Fruit fly (Drosophila melanogaster): Measurements from ENCODE around the gene Pdha.

The Pdha gene

dm6 chrX:4686723-4687122 is 15.4 kb upstream of the Pdha start, which contains the start of gene Pp2C1 (continued):
- TF ChIP-seq CG18764 (GFP tag; optimal IDR thresholded peaks at IDR 0.05) (no peak), CG31388 (GFP tag; optimal IDR thresholded peaks at IDR 0.05) (no peak), Myb (GFP tag; optimal IDR thresholded peaks at IDR 0.05) (peak; percentile 14), MTF-1 (GFP tag; optimal IDR thresholded peaks at IDR 0.05; ENCODE audit: borderline replicate concordance) (no peak), mld (GFP tag; IDR thresholded peaks at IDR 0.05; ENCODE audit: partially characterized antibody) (0 out of 3 replicates have a peak, but pooled peaks have one; percentile 34), gce (GFP tag; IDR thresholded peaks at IDR 0.05) (no peak), crc (GFP tag; optimal IDR thresholded peaks at IDR 0.05) (no peak), disco-r (GFP tag; optimal IDR thresholded peaks at IDR 0.05) (no peak), unpg (GFP tag; optimal IDR thresholded peaks at IDR 0.05) (no peak), Hr3 (GFP tag; optimal IDR thresholded peaks at IDR 0.05) (no peak), CG9727 (GFP tag; optimal IDR thresholded peaks at IDR 0.05) (no peak), klu (GFP tag; IDR thresholded peaks at IDR 0.05) (no peak), corto (GFP tag; optimal IDR thresholded peaks at IDR 0.05) (no peak), ATbp (GFP tag; optimal IDR thresholded peaks at IDR 0.05) (no peak), pita (GFP tag; optimal IDR thresholded peaks at IDR 0.05) (no peak), tll (GFP tag; optimal IDR thresholded peaks at IDR 0.05) (no peak), row (GFP tag; IDR thresholded peaks at IDR 0.05) (peak; percentile 72), CG17829 (tag; optimal IDR thresholded peaks at IDR 0.05) (no peak), CG7928 (GFP tag; optimal IDR thresholded peaks at IDR 0.05) (no peak), C15 (GFP tag; IDR thresholded peaks at IDR 0.05) (no peak), her (GFP tag; optimal IDR thresholded peaks at IDR 0.05) (no peak), CG6791 (GFP tag; IDR thresholded peaks at IDR 0.05; ENCODE audit: partially characterized antibody) (peak; percentile 85), ERR (GFP tag; optimal IDR thresholded peaks at IDR 0.05) (no peak), HLH4C (GFP tag; IDR thresholded peaks at IDR 0.05; ENCODE audit: partially characterized antibody) (peak; percentile 41; the same call in 1 of the 3 replicates), Hr39 (optimal IDR thresholded peaks at IDR 0.05) (no peak), CG32772 (GFP tag; IDR thresholded peaks at IDR 0.05) (0 out of 2 replicates have a peak, but pooled peaks have one; percentile 22), HmgZ (tag; optimal IDR thresholded peaks at IDR 0.05) (no peak), CG7372 (GFP tag; IDR thresholded peaks at IDR 0.05) (no peak), H15 (GFP tag; IDR thresholded peaks at IDR 0.05) (no peak), ato (GFP tag; IDR thresholded peaks at IDR 0.05; ENCODE audit: partially characterized antibody) (peak; percentile 75), Meics (GFP tag; optimal IDR thresholded peaks at IDR 0.05) (no peak), Xrp1 (GFP tag; IDR thresholded peaks at IDR 0.05) (no peak), CG14965 (GFP tag; optimal IDR thresholded peaks at IDR 0.05; ENCODE audit: borderline replicate concordance) (no peak), HmgD (GFP tag; optimal IDR thresholded peaks at IDR 0.05) (no peak), CG15269 (tag; optimal IDR thresholded peaks at IDR 0.05) (no peak), CG16815 (GFP tag; optimal IDR thresholded peaks at IDR 0.05) (no peak), ab (GFP tag; optimal IDR thresholded peaks at IDR 0.05) (no peak), Kr (GFP tag; optimal IDR thresholded peaks at IDR 0.05) (no peak), kah (GFP tag; optimal IDR thresholded peaks at IDR 0.05) (no peak), CG6254 (GFP tag; optimal IDR thresholded peaks at IDR 0.05) (no peak), ken (GFP tag; IDR thresholded peaks at IDR 0.05) (no peak), Taf1 (GFP tag; IDR thresholded peaks at IDR 0.05) (no peak), CG13894 (tag; optimal IDR thresholded peaks at IDR 0.05) (no peak), CG9817 (tag; optimal IDR thresholded peaks at IDR 0.05) (no peak), PHDP (tag; optimal IDR thresholded peaks at IDR 0.05) (no peak), CG11695 (GFP tag; IDR thresholded peaks at IDR 0.05) (no peak), Fer1 (GFP tag; optimal IDR thresholded peaks at IDR 0.05) (no peak), CG12769 (tag; optimal IDR thresholded peaks at IDR 0.05) (no peak), YL-1 (GFP tag; optimal IDR thresholded peaks at IDR 0.05) (no peak), CG34224 (GFP tag; IDR thresholded peaks at IDR 0.05; ENCODE audit: partially characterized antibody) (peak; percentile 51; the same call in 2 of the 3 replicates), abd-A (tag; optimal IDR thresholded peaks at IDR 0.05) (no peak)
